Worm (Caenorhabditis elegans) whole organism, L1 larva: Measurements from ENCODE around the gene Y47D7A.15.

Experiments
- C16A3.4 ChIP-seq: fragments of 150-350 bp; optimal IDR thresholded peaks from 2 replicates; lab custom pipeline; 2014; ENCODE audit warnings: missing biosample characterization, missing genetic modification characterization
- C34B4.2 ChIP-seq: sonication (generic microtip); optimal IDR thresholded peaks from 2 replicates; lab custom pipeline; 2017; ENCODE audit warnings: mild to moderate bottlenecking, missing genetic modification characterization, missing compliant biosample characterization
- aly-2 ChIP-seq: fragments of 150-350 bp; optimal IDR thresholded peaks from 2 replicates; lab custom pipeline; 2014; ENCODE audit warnings: missing biosample characterization, missing genetic modification characterization
- ama-1 ChIP-seq: fragments of 150-350 bp; optimal IDR thresholded peaks from 2 replicates; lab custom pipeline; 2014
- blmp-1 ChIP-seq: fragments of 150-350 bp; optimal IDR thresholded peaks from 2 replicates; lab custom pipeline; 2014; ENCODE audit warnings: missing biosample characterization, missing genetic modification characterization
- ceh-8 ChIP-seq: fragments of 200-800 bp; sonication (Bioruptor generic); optimal IDR thresholded peaks from 2 replicates; lab custom pipeline; 2018; ENCODE audit warnings: mild to moderate bottlenecking, missing genetic modification characterization, moderate library complexity, missing compliant biosample characterization
- ceh-82 ChIP-seq, 3 experiments: fragments of 150-350 bp in 1 of 3; sonication (generic microtip) in 2 of 3; optimal IDR thresholded peaks; 2 replicates each; lab custom pipeline; 2014 to 2017; ENCODE audit warnings: missing biosample characterization in 3 of 3, missing genetic modification characterization in 3 of 3
- ceh-90 ChIP-seq: sonication (generic microtip); optimal IDR thresholded peaks from 2 replicates; lab custom pipeline; 2016; ENCODE audit warnings: missing genetic modification characterization, missing compliant biosample characterization
- efl-1 ChIP-seq, 4 experiments: fragments of 150-350 bp; optimal IDR thresholded peaks in 3 of 4; peaks in 1 of 4; 1 replicate in 1 of 4; 2 replicates in 3 of 4; lab custom pipeline; 2014; ENCODE audit warnings: missing biosample characterization in 2 of 4, missing genetic modification characterization in 2 of 4, missing genetic modification reagents in 2 of 4
- egl-13 ChIP-seq: sonication (generic microtip); optimal IDR thresholded peaks from 2 replicates; lab custom pipeline; 2016; ENCODE audit warnings: missing genotype, missing genetic modification reagents, missing genetic modification characterization, missing compliant biosample characterization
- elt-2 ChIP-seq: sonication (generic microtip); optimal IDR thresholded peaks from 2 replicates; lab custom pipeline; 2016; ENCODE audit warnings: missing genetic modification characterization, mild to moderate bottlenecking, inconsistent platforms, missing compliant biosample characterization, missing genetic modification reagents
- elt-3 ChIP-seq, 6 experiments: fragments of 150-350 bp in 1 of 6; sonication (generic microtip); optimal IDR thresholded peaks; 2 replicates each; lab custom pipeline; 2017 to 2018; ENCODE audit warnings: missing biosample characterization in 6 of 6, missing genetic modification characterization in 6 of 6, inconsistent platforms in 1 of 6
- ets-5 ChIP-seq: fragments of 200-800 bp; sonication (Bioruptor generic); IDR thresholded peaks from 2 replicates; pipeline ENCODE4 v1.3.6; 2022; ENCODE audit warnings: missing genetic modification characterization, missing compliant biosample characterization
- fkh-10 ChIP-seq: sonication (generic microtip); optimal IDR thresholded peaks from 2 replicates; lab custom pipeline; 2017; ENCODE audit warnings: missing biosample characterization, missing genetic modification reagents, missing genetic modification characterization
- fkh-4 ChIP-seq: sonication (generic microtip); optimal IDR thresholded peaks from 2 replicates; lab custom pipeline; 2016; ENCODE audit warnings: missing compliant biosample characterization, missing genetic modification characterization, borderline replicate concordance
- fkh-8 ChIP-seq: sonication (generic microtip); optimal IDR thresholded peaks from 2 replicates; lab custom pipeline; 2016; ENCODE audit warnings: mild to moderate bottlenecking, missing genetic modification characterization, missing compliant biosample characterization
- grh-1 ChIP-seq: fragments of 200-800 bp; sonication (Bioruptor generic); IDR thresholded peaks from 2 replicates; pipeline ENCODE4 v1.3.6; 2022; ENCODE audit warnings: missing genetic modification reagents, missing genetic modification characterization, missing compliant biosample characterization
- lin-14 ChIP-seq: fragments of 200-800 bp; sonication (Bioruptor generic); optimal IDR thresholded peaks from 2 replicates; lab custom pipeline; 2018; ENCODE audit warnings: mild to moderate bottlenecking, missing genetic modification characterization, moderate library complexity, missing compliant biosample characterization
- lin-35 ChIP-seq, 2 experiments: fragments of 150-350 bp; optimal IDR thresholded peaks; 2 replicates each; lab custom pipeline; 2014; ENCODE audit warnings: missing biosample characterization in 2 of 2, missing genetic modification characterization in 2 of 2, missing genetic modification reagents in 2 of 2
- mab-9 ChIP-seq: fragments of 200-800 bp; sonication (Bioruptor generic); IDR thresholded peaks from 2 replicates; pipeline ENCODE4 v1.3.6; 2022; ENCODE audit warnings: missing genetic modification reagents, missing genetic modification characterization, missing compliant biosample characterization
- mdl-1 ChIP-seq, 2 experiments: fragments of 150-350 bp; optimal IDR thresholded peaks; 2 replicates each; lab custom pipeline; 2014 to 2017; ENCODE audit warnings: missing biosample characterization in 2 of 2, missing genetic modification characterization in 2 of 2, inconsistent platforms in 1 of 2
- mep-1 ChIP-seq: fragments of 150-350 bp; optimal IDR thresholded peaks from 2 replicates; lab custom pipeline; 2014; ENCODE audit warnings: missing biosample characterization, missing genetic modification characterization
- nhr-19 ChIP-seq: fragments of 200-800 bp; sonication (Bioruptor generic); conservative IDR thresholded peaks from 2 replicates; pipeline ENCODE4 v1.3.6; 2022; ENCODE audit warnings: missing genetic modification characterization, missing compliant biosample characterization
- nhr-237 ChIP-seq: fragments of 150-350 bp; optimal IDR thresholded peaks from 2 replicates; lab custom pipeline; 2014; ENCODE audit warnings: missing biosample characterization, missing genetic modification characterization
- nhr-28 ChIP-seq: fragments of 150-350 bp; optimal IDR thresholded peaks from 2 replicates; lab custom pipeline; 2014; ENCODE audit warnings: missing biosample characterization, missing genetic modification characterization
- nhr-71 ChIP-seq: sonication (generic microtip); optimal IDR thresholded peaks from 2 replicates; lab custom pipeline; 2016; ENCODE audit warnings: mild to moderate bottlenecking, missing genetic modification characterization, moderate library complexity, missing compliant biosample characterization
- nhr-76 ChIP-seq: sonication (generic microtip); optimal IDR thresholded peaks from 2 replicates; lab custom pipeline; 2017; ENCODE audit warnings: missing biosample characterization, missing genetic modification characterization
- nhr-77 ChIP-seq: fragments of 150-350 bp; optimal IDR thresholded peaks from 2 replicates; lab custom pipeline; 2014; ENCODE audit warnings: missing biosample characterization, missing genetic modification characterization
- nhr-84 ChIP-seq: sonication (generic microtip); optimal IDR thresholded peaks from 2 replicates; lab custom pipeline; 2017; ENCODE audit warnings: missing biosample characterization, missing genetic modification characterization
- nhr-85 ChIP-seq: sonication (generic microtip); peaks from one replicate; lab custom pipeline; 2016; ENCODE audit warnings: missing genetic modification characterization, inconsistent platforms, missing compliant biosample characterization
- nhr-90 ChIP-seq: sonication (generic microtip); optimal IDR thresholded peaks from 2 replicates; lab custom pipeline; 2016; ENCODE audit warnings: mild to moderate bottlenecking, missing genetic modification characterization, missing compliant biosample characterization; ENCODE audit not compliant: poor library complexity
- pax-3 ChIP-seq: fragments of 200-800 bp; sonication (Bioruptor generic); optimal IDR thresholded peaks from 2 replicates; lab custom pipeline; 2018; ENCODE audit warnings: mild to moderate bottlenecking, missing genetic modification characterization, moderate library complexity, missing compliant biosample characterization
- snpc-4 ChIP-seq: fragments of 150-350 bp; optimal IDR thresholded peaks from 2 replicates; lab custom pipeline; 2014; ENCODE audit warnings: missing biosample characterization, missing genetic modification characterization
- tlp-1 ChIP-seq: fragments of 150-350 bp; optimal IDR thresholded peaks from 2 replicates; lab custom pipeline; 2014; ENCODE audit warnings: missing biosample characterization, missing genetic modification characterization
- unc-130 ChIP-seq: fragments of 150-350 bp; optimal IDR thresholded peaks from 2 replicates; lab custom pipeline; 2017; ENCODE audit warnings: missing biosample characterization, missing genetic modification characterization, inconsistent platforms
- unc-62 ChIP-seq: fragments of 150-350 bp; optimal IDR thresholded peaks from 2 replicates; lab custom pipeline; 2014; ENCODE audit warnings: missing biosample characterization, missing genetic modification reagents, missing genetic modification characterization
- zag-1 ChIP-seq: fragments of 150-350 bp; optimal IDR thresholded peaks from 2 replicates; lab custom pipeline; 2014; ENCODE audit warnings: missing biosample characterization, missing genetic modification characterization

Y47D7A.15 gene

DNA sequence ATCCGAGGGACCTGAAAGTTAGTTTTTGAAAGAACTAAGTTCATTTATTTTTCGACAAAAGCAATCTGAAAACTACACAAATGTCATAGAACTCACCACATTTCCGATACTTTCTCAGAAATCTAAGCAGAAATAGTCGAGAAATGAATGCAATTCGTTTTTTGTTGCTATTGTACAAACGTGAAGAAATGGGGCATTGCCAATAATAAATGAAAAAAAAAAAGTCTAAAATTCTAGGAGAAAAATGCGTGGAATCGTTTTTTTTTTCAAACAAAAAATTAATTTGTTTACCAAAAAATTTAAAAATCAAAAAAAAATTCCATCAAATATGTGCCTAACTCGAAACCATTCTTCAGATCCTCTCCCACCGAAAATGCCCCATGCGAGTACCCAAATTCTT is 21.3 kb downstream of the Y47D7A.15 start, which contains the start of gene Y47D7A.17:
Gene Y47D7A.17, minus strand, starts transcription at position 101 of the 400 bp plus-strand sequence.
- TF ChIP-seq snpc-4 (tag; lab: Kevin White, UChicago) (no peak), unc-130 (tag; lab: Kevin White, UChicago) (no peak), nhr-71 (tag; lab: Kevin White, UChicago) (no peak), ets-5 (GFP tag; lab: Robert Waterston, UW) (no peak), blmp-1 (tag; lab: Kevin White, UChicago) (no peak)

DNA sequence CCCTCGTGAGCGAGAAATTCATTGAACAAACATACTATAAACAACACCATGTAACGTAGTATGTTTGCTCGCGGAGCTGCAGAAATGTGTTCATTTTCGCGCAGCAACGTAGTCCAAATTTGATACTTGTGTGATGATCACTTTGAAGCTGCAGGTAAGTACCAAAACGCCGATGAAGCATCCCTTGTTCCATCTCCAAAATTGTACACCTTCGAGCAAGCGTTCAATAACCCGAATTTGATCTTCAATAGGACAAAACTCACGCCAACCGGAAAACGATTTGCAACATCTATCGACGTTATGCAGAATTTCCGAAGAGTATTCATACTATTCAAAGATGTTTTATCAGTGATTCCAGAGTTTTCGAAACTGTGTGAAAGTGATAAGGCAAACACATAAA is 22.3 kb downstream of the Y47D7A.15 start, which contains the start of gene Y47D7A.3:
Gene Y47D7A.3, plus strand, starts transcription at position 301 of the 400 bp plus-strand sequence.
- TF ChIP-seq ceh-90 (tag; lab: Kevin White, UChicago): no peak

DNA sequence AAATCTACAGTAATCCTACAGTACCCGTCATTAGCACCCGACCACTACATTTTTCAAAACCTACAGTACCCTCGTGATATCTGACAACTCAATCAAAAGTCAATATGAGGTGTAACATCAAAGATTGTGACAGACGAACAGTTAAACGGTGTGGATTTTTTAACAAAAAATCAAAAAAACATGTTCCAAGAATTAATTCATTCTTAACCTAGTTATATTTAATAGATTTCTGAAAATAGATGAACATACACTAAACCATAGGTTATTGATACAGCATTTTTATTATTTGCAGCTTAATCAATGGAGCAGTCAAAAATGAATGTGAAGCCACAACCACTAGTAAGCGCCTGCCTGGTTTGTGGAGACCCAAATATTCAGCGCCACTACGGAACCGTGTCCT is 25.5 kb downstream of the Y47D7A.15 start, which contains the start of gene nhr-118:
Gene nhr-118, plus strand, starts transcription at position 301 of the 400 bp plus-strand sequence.
- no peak for TF ChIP-seq ama-1 (lab: Kevin White, UChicago)
- no peak for TF ChIP-seq mep-1 (tag; lab: Kevin White, UChicago)
- no peak for TF ChIP-seq lin-14 (GFP tag; lab: Kevin White, UChicago)
- TF ChIP-seq C34B4.2: no peak

DNA sequence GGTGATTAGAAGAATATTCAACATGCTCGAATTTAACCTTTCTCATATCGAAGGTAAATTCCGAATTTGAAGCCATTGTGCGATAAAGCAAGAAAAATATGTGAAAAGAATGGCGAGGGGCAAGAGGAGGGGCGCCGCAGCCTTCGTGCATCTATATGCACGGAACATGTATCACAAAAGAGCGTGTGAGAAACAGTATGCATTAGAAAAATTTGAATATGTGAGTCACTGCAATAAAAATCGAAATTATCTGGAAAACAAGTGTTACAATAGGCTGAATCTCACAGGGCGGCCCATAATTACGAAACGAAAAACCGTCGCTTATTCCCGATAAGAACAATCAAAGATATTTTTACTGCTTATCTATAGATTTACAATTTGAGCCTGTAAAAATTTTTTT is 31.1 kb downstream of the Y47D7A.15 start, which contains the start of gene F13A2.5:
Gene F13A2.5, minus strand, starts transcription at position 101 of the 400 bp plus-strand sequence.
- TF ChIP-seq nhr-237 (tag; lab: Kevin White, UChicago): no peak
- no peak for TF ChIP-seq elt-2 (tag; lab: Kevin White, UChicago)
- no peak for TF ChIP-seq nhr-77 (tag; lab: Kevin White, UChicago)
- no peak for TF ChIP-seq fkh-10
- no peak for TF ChIP-seq fkh-4 (tag; lab: Kevin White, UChicago)
- no peak for TF ChIP-seq lin-35 (GFP tag; optimal IDR thresholded peaks at IDR 0.05; lab: Kevin White, UChicago)
- no peak for TF ChIP-seq unc-130 (tag; lab: Kevin White, UChicago)
- no peak for TF ChIP-seq snpc-4 (tag; lab: Kevin White, UChicago)
- TF ChIP-seq, all 84 proteins: peak for 0

DNA sequence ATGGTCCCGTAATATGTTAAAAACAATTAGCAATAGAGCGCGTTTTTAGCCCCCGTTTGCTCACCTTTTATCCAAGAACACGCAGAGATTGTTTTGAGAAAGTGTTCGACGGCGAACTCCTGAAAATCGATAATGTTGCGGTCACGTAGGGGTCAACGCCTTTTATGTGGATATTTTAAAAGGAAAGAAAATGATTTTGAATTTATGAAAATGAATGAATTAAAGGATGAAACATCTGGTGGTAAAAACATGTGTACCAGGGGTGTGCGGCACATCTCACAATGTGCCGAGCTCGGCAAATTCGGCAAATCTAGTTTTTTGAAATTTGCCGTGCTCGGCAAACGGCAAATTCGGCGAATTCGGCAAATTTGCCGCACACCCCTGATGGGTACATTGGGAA is 32.9 kb downstream of the Y47D7A.15 start, which contains the start of gene F13A2.4:
Gene F13A2.4, minus strand, starts transcription at position 101 of the 400 bp plus-strand sequence.
- no peak for TF ChIP-seq nhr-84 (tag; lab: Kevin White, UChicago)
- TF ChIP-seq fkh-8 (tag; lab: Kevin White, UChicago): no peak
- no peak for TF ChIP-seq nhr-76 (tag; lab: Kevin White, UChicago)
- no peak for TF ChIP-seq nhr-85
- no peak for TF ChIP-seq snpc-4 (tag; lab: Kevin White, UChicago)
- no peak for TF ChIP-seq tlp-1 (tag; lab: Kevin White, UChicago)
- TF ChIP-seq mep-1 (tag; lab: Kevin White, UChicago): no peak
- TF ChIP-seq pax-3: no peak
- no peak for TF ChIP-seq ceh-90 (tag; lab: Kevin White, UChicago)

DNA sequence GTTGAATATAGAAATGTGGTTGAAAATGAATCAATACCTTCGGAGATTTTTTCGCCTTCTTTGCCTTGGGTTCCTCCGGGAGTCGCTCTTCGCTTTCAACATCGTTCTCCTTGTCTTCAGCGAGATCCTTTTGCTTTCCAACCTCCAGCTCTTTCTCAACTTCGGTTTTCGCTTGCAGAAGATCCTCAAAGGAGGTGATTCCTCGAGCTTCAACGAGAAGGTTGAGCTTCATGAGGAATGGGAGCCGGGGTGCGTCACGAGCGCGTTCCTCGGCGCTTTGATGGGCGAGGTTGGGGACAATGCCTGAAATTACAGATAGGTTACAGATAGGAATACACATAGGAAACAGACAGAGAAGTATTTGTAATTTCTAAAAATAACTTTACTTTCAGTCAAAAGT is 34.1 kb downstream of the Y47D7A.15 start:
- TF ChIP-seq efl-1 (optimal IDR thresholded peaks at IDR 0.05; lab: Kevin White, UChicago): no peak
- TF ChIP-seq efl-1 (GFP tag; optimal IDR thresholded peaks at IDR 0.05 in 1 of 2; lab: Kevin White, UChicago): peak in 1 of 2 experiments; percentile 38
- no peak for TF ChIP-seq mdl-1 (tag; optimal IDR thresholded peaks at IDR 0.05; lab: Kevin White, UChicago)
- no peak for TF ChIP-seq egl-13 (tag; lab: Kevin White, UChicago)

DNA sequence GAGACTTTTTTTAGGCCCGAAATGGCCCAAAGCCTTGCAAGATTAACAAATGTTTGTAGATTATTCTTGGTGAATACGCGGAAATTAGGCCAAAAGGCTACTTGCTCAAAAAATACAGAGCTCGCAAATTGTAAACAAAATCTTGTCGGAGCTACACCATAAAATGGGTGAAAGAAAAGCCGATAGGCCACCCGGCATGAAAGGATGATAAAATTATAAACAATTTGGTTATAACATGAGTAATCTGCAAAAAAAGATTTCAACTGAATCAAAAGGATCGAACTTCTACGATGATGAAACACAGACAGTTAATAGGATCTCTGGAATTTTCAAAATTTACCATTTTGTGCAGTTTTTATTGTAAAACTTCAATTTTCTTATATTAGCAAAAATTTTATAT is 34.9 kb downstream of the Y47D7A.15 start:
- TF ChIP-seq efl-1 (optimal IDR thresholded peaks at IDR 0.05; lab: Kevin White, UChicago): no peak
- TF ChIP-seq efl-1 (GFP tag; optimal IDR thresholded peaks at IDR 0.05 in 1 of 2; lab: Kevin White, UChicago): peak in 1 of 2 experiments; percentile 50
- no peak for TF ChIP-seq nhr-90 (tag; lab: Kevin White, UChicago)
- TF ChIP-seq, all 84 proteins: peak for 1

DNA sequence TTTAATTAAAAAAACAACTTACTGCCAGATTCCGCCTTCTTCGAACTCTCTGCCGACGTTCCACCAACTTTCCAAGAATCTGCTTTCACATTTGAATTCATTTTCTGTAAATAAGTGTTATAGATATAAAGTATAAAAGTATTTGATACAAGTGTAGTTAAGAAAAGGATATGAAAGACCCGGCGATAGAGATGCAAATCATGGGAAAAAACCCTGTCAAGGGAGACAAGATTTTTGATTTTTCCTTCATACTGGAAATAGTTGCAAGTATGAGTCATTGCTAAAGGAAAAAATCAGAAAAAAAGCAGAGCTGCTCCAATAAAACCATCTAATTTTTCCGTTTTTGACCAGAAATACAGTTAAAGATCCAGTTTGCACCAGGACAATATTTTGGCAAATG is 36.7 kb downstream of the Y47D7A.15 start, which contains the start of gene F13A2.3:
Gene F13A2.3, minus strand, starts transcription at position 101 of the 400 bp plus-strand sequence.
- TF ChIP-seq nhr-84 (tag; lab: Kevin White, UChicago) (no peak), aly-2 (tag; lab: Kevin White, UChicago) (no peak), ceh-82 (tag; optimal IDR thresholded peaks at IDR 0.05; lab: Kevin White, UChicago) (no peak), C16A3.4 (tag; lab: Kevin White, UChicago) (no peak), unc-62 (no peak), nhr-76 (tag; lab: Kevin White, UChicago) (no peak), ceh-8 (GFP tag; lab: Kevin White, UChicago) (no peak), elt-3 (tag; optimal IDR thresholded peaks at IDR 0.05; lab: Kevin White, UChicago) (no peak), fkh-4 (tag; lab: Kevin White, UChicago) (no peak), nhr-19 (GFP tag; lab: Robert Waterston, UW) (no peak), nhr-28 (tag; lab: Kevin White, UChicago) (no peak), zag-1 (tag; lab: Kevin White, UChicago) (no peak), mab-9 (GFP tag; lab: Robert Waterston, UW) (no peak), grh-1 (GFP tag; lab: Robert Waterston, UW) (no peak)
